Worm (Caenorhabditis elegans) whole organism, midembryonic: Measurements from ENCODE around the gene C05C9.3.

ENCODE experiments used
- T22C8.4 ChIP-seq: fragments of 200-800 bp; sonication (Bioruptor generic); IDR thresholded peaks from 2 replicates; pipeline ENCODE4 v1.3.6; 2022; ENCODE audit warnings: missing genetic modification characterization, missing compliant biosample characterization
- cog-1 ChIP-seq: sonication (generic microtip); optimal IDR thresholded peaks from 2 replicates; lab custom pipeline; 2016; ENCODE audit warnings: missing genetic modification characterization, missing compliant biosample characterization
- flt-1 ChIP-seq: fragments of 200-800 bp; sonication (Bioruptor generic); IDR thresholded peaks from 2 replicates; pipeline ENCODE4 v1.3.6; 2022; ENCODE audit warnings: missing genetic modification characterization, missing compliant biosample characterization
- klf-2 ChIP-seq: fragments of 200-800 bp; sonication (Bioruptor generic); conservative IDR thresholded peaks from 2 replicates; pipeline ENCODE4 v1.3.6; 2022; ENCODE audit warnings: missing genetic modification reagents, missing genetic modification characterization, missing compliant biosample characterization
- med-1 ChIP-seq: sonication (generic microtip); optimal IDR thresholded peaks from 2 replicates; lab custom pipeline; 2017; ENCODE audit warnings: missing genetic modification characterization, mild to moderate bottlenecking, missing compliant biosample characterization, antibody characterized with exemption, missing genetic modification reagents; ENCODE audit not compliant: insufficient read depth
- ref-1 ChIP-seq: fragments of 200-800 bp; sonication (Bioruptor generic); conservative IDR thresholded peaks from 2 replicates; pipeline ENCODE4 v1.3.6; 2022; ENCODE audit warnings: missing genetic modification reagents, missing genetic modification characterization, missing compliant biosample characterization
- tab-1 ChIP-seq: fragments of 200-800 bp; sonication (Bioruptor generic); IDR thresholded peaks from 2 replicates; pipeline ENCODE4 v1.3.6; 2022; ENCODE audit warnings: missing genetic modification characterization, missing compliant biosample characterization
- ztf-23 ChIP-seq: fragments of 200-800 bp; sonication (Bioruptor generic); IDR thresholded peaks from 2 replicates; pipeline ENCODE4 v1.3.6; 2022; ENCODE audit warnings: missing genetic modification reagents, missing genetic modification characterization, missing compliant biosample characterization
- ztf-29 ChIP-seq: fragments of 200-800 bp; sonication (Bioruptor generic); IDR thresholded peaks from 2 replicates; pipeline ENCODE4 v1.3.6; 2022; ENCODE audit warnings: missing genetic modification reagents, missing genetic modification characterization, missing compliant biosample characterization

C05C9.3 gene

DNA sequence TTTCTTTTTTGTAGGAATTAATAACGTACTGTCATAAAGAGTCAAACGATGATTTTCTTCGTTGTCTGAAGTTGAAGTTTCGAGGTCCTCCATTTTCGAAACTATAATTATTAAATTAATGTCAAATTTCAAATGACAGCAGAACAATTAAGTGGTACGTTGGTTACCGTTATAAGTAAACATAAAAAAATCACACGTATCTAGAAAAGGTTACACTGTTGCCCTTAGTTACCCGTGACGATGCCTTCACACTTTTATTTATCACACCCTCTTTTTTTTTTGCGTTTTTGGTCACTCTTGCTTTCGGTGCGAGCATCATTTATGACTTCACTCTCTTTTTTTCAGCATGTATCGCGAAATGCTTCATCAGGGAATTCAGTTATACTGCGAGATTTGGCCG is at the start of gene C05C9.3, which contains the start of gene C05C9.2:
TSS of gene C05C9.3 (minus strand) at position 101 of the 400 bp plus-strand sequence.
TSS of gene C05C9.2 (plus strand) at position 346 of the 400 bp plus-strand sequence.
- TF ChIP-seq T22C8.4 = no peak

ce11 chrX:11201165-11201564 is 48.5 kb upstream of the C05C9.3 start, which contains the start of gene col-179:
col-179 (plus strand) TSS chrX:11201465.
- TF ChIP-seq med-1 (GFP tag; lab: Kevin White, UChicago) (no peak), ztf-29 (GFP tag; lab: Robert Waterston, UW) (no peak), tab-1 (GFP tag; lab: Robert Waterston, UW) (no peak), flt-1 (GFP tag; lab: Robert Waterston, UW) (no peak), cog-1 (tag; lab: Kevin White, UChicago) (no peak), T22C8.4 (no peak), klf-2 (GFP tag; lab: Robert Waterston, UW) (no peak), ztf-23 (GFP tag; lab: Robert Waterston, UW) (no peak), ref-1 (GFP tag; lab: Robert Waterston, UW) (no peak)

DNA sequence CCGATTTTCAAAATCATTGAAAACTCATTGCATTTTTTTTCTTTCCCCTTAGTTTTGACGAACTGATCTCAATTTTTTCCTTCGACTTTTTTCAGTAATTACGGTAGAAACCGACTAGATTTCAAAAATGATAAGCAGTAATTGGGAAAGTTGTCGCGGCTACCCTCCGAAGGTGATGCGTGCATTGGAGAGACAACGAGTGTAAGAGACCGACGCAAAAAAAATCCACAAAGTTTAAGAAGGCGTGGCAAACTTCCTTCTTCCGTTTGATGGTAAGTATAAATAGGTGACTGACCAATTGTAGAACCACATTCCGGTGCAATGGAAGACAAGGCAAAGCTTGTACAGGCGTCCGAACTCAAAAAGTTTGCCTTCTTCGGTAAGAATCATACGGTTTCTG is 46.5 kb upstream of the C05C9.3 start, which contains the start of gene col-178:
TSS of gene col-178 (plus strand) at position 301 of the 400 bp plus-strand sequence.
- TF ChIP-seq ztf-29 (GFP tag; lab: Robert Waterston, UW) = no peak
- no peak for TF ChIP-seq ztf-23 (GFP tag; lab: Robert Waterston, UW)
- TF ChIP-seq tab-1 (GFP tag; lab: Robert Waterston, UW) = no peak
- no peak for TF ChIP-seq klf-2 (GFP tag; lab: Robert Waterston, UW)
- no peak for TF ChIP-seq med-1 (GFP tag; lab: Kevin White, UChicago)
- TF ChIP-seq flt-1 (GFP tag; lab: Robert Waterston, UW) = no peak

- TF ChIP-seq ztf-29 (GFP tag; lab: Robert Waterston, UW) (no peak), T22C8.4 (no peak), med-1 (GFP tag; lab: Kevin White, UChicago) (no peak), ztf-23 (GFP tag; lab: Robert Waterston, UW) (no peak), cog-1 (tag; lab: Kevin White, UChicago) (no peak), tab-1 (GFP tag; lab: Robert Waterston, UW) (no peak), klf-2 (GFP tag; lab: Robert Waterston, UW) (no peak), ref-1 (GFP tag; lab: Robert Waterston, UW) (no peak), flt-1 (GFP tag; lab: Robert Waterston, UW) (no peak)
Observed at ce11 chrX:11196741-11197140, 44.1 kb upstream of the C05C9.3 start, which contains the start of gene C34F6.1. C34F6.1 (minus strand) TSS chrX:11196841.

DNA sequence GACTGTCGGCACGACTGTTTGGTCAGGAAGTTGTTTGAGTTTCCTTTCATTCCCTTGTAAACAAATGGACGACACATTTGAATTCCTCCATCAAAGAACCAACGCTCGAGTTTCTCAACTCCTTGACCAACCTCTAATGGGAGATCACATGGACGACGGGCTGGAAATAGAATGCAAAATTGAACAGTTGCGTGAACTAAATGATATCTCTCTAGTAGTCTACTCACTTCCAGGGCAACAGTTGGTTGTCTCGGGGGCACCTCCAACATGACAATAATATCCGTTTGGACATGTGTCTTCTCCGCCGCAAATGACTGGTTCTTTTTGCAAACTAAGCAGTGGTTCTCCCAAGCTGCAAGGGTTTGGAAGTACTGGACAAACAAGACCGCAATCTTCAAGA is 41.0 kb upstream of the C05C9.3 start:
- TF ChIP-seq cog-1 (tag; lab: Kevin White, UChicago) = no peak
- no peak for TF ChIP-seq ref-1 (GFP tag; lab: Robert Waterston, UW)
- no peak for TF ChIP-seq ztf-29 (GFP tag; lab: Robert Waterston, UW)
- no peak for TF ChIP-seq ztf-23 (GFP tag; lab: Robert Waterston, UW)
- TF ChIP-seq med-1 (GFP tag; lab: Kevin White, UChicago) = no peak
- TF ChIP-seq T22C8.4 = no peak
- TF ChIP-seq flt-1 (GFP tag; lab: Robert Waterston, UW) = no peak
- TF ChIP-seq klf-2 (GFP tag; lab: Robert Waterston, UW) = no peak
- TF ChIP-seq tab-1 (GFP tag; lab: Robert Waterston, UW) = no peak; the same call in 1 of the 2 replicates

ce11 chrX:11190443-11190842 is 37.8 kb upstream of the C05C9.3 start:
- TF ChIP-seq cog-1 (tag; lab: Kevin White, UChicago) = peak; percentile 31
- TF ChIP-seq klf-2 (GFP tag; lab: Robert Waterston, UW) = no peak

DNA sequence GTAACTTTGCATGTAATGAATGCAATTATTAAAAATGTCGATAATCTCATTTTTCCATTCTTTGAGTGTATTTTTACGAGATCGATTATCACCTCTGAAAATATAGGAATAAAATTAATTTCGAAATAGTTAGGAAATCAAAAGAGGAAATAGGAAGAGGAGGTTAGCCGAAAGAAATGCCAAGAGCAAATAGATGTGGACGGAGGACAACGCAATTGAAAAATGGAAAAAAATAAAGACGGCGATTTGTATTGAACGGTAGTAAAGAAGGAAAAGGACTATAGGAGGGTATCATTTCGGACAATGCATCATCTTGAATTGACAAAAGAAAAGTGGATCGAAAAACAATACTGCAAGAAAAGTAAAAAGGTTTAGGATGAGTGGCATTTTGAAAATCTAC is 36.9 kb upstream of the C05C9.3 start, which contains the start of gene F13D2.1:
TSS of gene F13D2.1 (minus strand) at position 101 of the 400 bp plus-strand sequence.
- no peak for TF ChIP-seq klf-2 (GFP tag; lab: Robert Waterston, UW)
- TF ChIP-seq ztf-23 (GFP tag; lab: Robert Waterston, UW) = no peak
- no peak for TF ChIP-seq med-1 (GFP tag; lab: Kevin White, UChicago)
- TF ChIP-seq ztf-29 (GFP tag; lab: Robert Waterston, UW) = no peak
- no peak for TF ChIP-seq cog-1 (tag; lab: Kevin White, UChicago)
- no peak for TF ChIP-seq T22C8.4
- no peak for TF ChIP-seq ref-1 (GFP tag; lab: Robert Waterston, UW)
- no peak for TF ChIP-seq tab-1 (GFP tag; lab: Robert Waterston, UW)
- no peak for TF ChIP-seq flt-1 (GFP tag; lab: Robert Waterston, UW)

DNA sequence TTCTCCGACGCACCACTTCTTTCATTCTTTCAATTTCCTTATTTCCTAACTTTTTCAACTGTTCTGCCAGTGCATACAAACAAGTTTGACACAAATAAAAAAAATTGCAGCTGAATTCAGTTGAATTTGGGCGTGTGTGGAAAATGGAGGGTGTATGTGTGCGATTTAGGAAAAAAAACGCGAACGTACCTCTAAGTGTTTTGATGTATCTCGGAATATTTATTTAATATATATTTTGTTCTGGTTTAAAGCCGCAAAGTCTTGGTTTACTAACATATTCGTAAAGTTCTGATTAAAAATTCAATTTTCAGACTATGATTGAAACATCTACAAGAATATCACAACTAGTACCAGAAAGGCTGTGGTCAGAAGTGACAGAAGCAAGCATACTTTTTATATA is 32.9 kb upstream of the C05C9.3 start, which contains the start of gene gnrr-7:
TSS of gene gnrr-7 (plus strand) at position 301 of the 400 bp plus-strand sequence.
- TF ChIP-seq ztf-23 (GFP tag; lab: Robert Waterston, UW) (no peak), ref-1 (GFP tag; lab: Robert Waterston, UW) (no peak), cog-1 (tag; lab: Kevin White, UChicago) (no peak), klf-2 (GFP tag; lab: Robert Waterston, UW) (no peak), ztf-29 (GFP tag; lab: Robert Waterston, UW) (no peak), med-1 (GFP tag; lab: Kevin White, UChicago) (no peak), T22C8.4 (no peak), flt-1 (GFP tag; lab: Robert Waterston, UW) (no peak), tab-1 (GFP tag; lab: Robert Waterston, UW) (no peak)

ce11 chrX:11178599-11178998 is 26.0 kb upstream of the C05C9.3 start, which contains the start of gene gnrr-6:
gnrr-6 (plus strand) TSS chrX:11178899.
- TF ChIP-seq cog-1 (tag; lab: Kevin White, UChicago) = no peak
